Worm (Caenorhabditis elegans): ENCODE data around the gene sdz-38.
A peak's percentile ranks its signal among the peaks of the same experiment; 100 is the strongest.

The sdz-38 gene

ce11 chrII:9981760-9982159 is at the start of gene sdz-38:
sdz-38 (minus strand) TSS chrII:9981860.
- no peak for TF ChIP-seq fkh-3 (tag; optimal IDR thresholded peaks at IDR 0.05)
- TF ChIP-seq madf-3 (GFP tag; IDR thresholded peaks at IDR 0.05), result 0 out of 2 replicates have a peak, but pooled peaks have one; percentile 10

- TF ChIP-seq attf-3 (GFP tag; conservative IDR thresholded peaks at IDR 0.05), result no peak
- no peak for TF ChIP-seq Y67H2A.10 (GFP tag; conservative IDR thresholded peaks at IDR 0.05)
- no peak for TF ChIP-seq dpff-1 (tag; optimal IDR thresholded peaks at IDR 0.05)
- TF ChIP-seq ceh-100 (GFP tag; IDR thresholded peaks at IDR 0.05), result no peak
- no peak for TF ChIP-seq cebp-2 (GFP tag; IDR thresholded peaks at IDR 0.05)
- TF ChIP-seq lsl-1 (GFP tag; optimal IDR thresholded peaks at IDR 0.05), result no peak
- TF ChIP-seq ceh-58 (GFP tag; IDR thresholded peaks at IDR 0.05), result no peak
- no peak for TF ChIP-seq ets-4 (GFP tag; optimal IDR thresholded peaks at IDR 0.05)
- TF ChIP-seq tbx-9 (tag; optimal IDR thresholded peaks at IDR 0.05; ENCODE audit: borderline replicate concordance), result no peak
- no peak for TF ChIP-seq ztf-26 (tag; optimal IDR thresholded peaks at IDR 0.05)
- no peak for TF ChIP-seq Y79H2A.3 (GFP tag; conservative IDR thresholded peaks at IDR 0.05)
Measured at ce11 chrII:10029890-10030289, 48.2 kb upstream of the sdz-38 start, which contains the start of gene ttc-36. ttc-36 (plus strand) TSS chrII:10030190.

- no peak for TF ChIP-seq ztf-25 (GFP tag; IDR thresholded peaks at IDR 0.05)
- no peak for TF ChIP-seq ama-1 (optimal IDR thresholded peaks at IDR 0.05)
- no peak for TF ChIP-seq ama-1 (GFP tag; optimal IDR thresholded peaks at IDR 0.05)
- TF ChIP-seq egl-18 (GFP tag; IDR thresholded peaks at IDR 0.05), result no peak
- no peak for TF ChIP-seq hmg-20 (GFP tag; IDR thresholded peaks at IDR 0.05)
- no peak for TF ChIP-seq ekl-4 (GFP tag; IDR thresholded peaks at IDR 0.05)
- no peak for TF ChIP-seq xnd-1 (tag; optimal IDR thresholded peaks at IDR 0.05)
- TF ChIP-seq mel-28 (tag; optimal IDR thresholded peaks at IDR 0.05; ENCODE audit: borderline replicate concordance), result no peak
- TF ChIP-seq akir-1 (GFP tag; optimal IDR thresholded peaks at IDR 0.05), result no peak
- TF ChIP-seq atf-7 (tag; optimal IDR thresholded peaks at IDR 0.05), result peak; percentile 75
- TF ChIP-seq ztf-26 (tag; optimal IDR thresholded peaks at IDR 0.05), result peak; percentile 43
- no peak for TF ChIP-seq hsf-1 (GFP tag; IDR thresholded peaks at IDR 0.05)
- TF ChIP-seq Y79H2A.3 (GFP tag; conservative IDR thresholded peaks at IDR 0.05), result no peak
- TF ChIP-seq hlh-26 (GFP tag; conservative IDR thresholded peaks at IDR 0.05), result no peak
- no peak for TF ChIP-seq die-1 (tag; optimal IDR thresholded peaks at IDR 0.05)
- TF ChIP-seq ceh-27 (GFP tag; optimal IDR thresholded peaks at IDR 0.05), result no peak
- no peak for TF ChIP-seq C17E4.6 (GFP tag; IDR thresholded peaks at IDR 0.05)
- TF ChIP-seq F10E7.11 (tag; optimal IDR thresholded peaks at IDR 0.05), result no peak
- TF ChIP-seq dpl-1 (GFP tag; optimal IDR thresholded peaks at IDR 0.05), result no peak
- no peak for TF ChIP-seq Y53F4B.3 (GFP tag; IDR thresholded peaks at IDR 0.05)
- peak; percentile 5 for TF ChIP-seq tbp1 (GFP tag; optimal IDR thresholded peaks at IDR 0.05)
- peak; percentile 52 for TF ChIP-seq attf-5 (GFP tag; optimal IDR thresholded peaks at IDR 0.05)
- no peak for TF ChIP-seq ceh-79 (tag; optimal IDR thresholded peaks at IDR 0.05)
- TF ChIP-seq bed-2 (GFP tag; IDR thresholded peaks at IDR 0.05), result no peak
- TF ChIP-seq ztf-18 (tag; optimal IDR thresholded peaks at IDR 0.05), result no peak
- no peak for TF ChIP-seq tlf-1 (GFP tag; optimal IDR thresholded peaks at IDR 0.05)
- no peak for TF ChIP-seq F52B5.7 (tag; optimal IDR thresholded peaks at IDR 0.05)
- no peak for TF ChIP-seq pbrm-1 (GFP tag; IDR thresholded peaks at IDR 0.05)
- 0 out of 2 replicates have a peak, but pooled peaks have one; percentile 26 for TF ChIP-seq C06A6.2 (GFP tag; conservative IDR thresholded peaks at IDR 0.05)
- no peak for TF ChIP-seq lin-40 (tag; optimal IDR thresholded peaks at IDR 0.05)
- TF ChIP-seq Y53G8AR.9 (GFP tag; conservative IDR thresholded peaks at IDR 0.05), result no peak
- no peak for TF ChIP-seq lag-1 (GFP tag; IDR thresholded peaks at IDR 0.05)
- TF ChIP-seq unc-62 (GFP tag; optimal IDR thresholded peaks at IDR 0.05), result no peak
- no peak for TF ChIP-seq let-607 (tag; optimal IDR thresholded peaks at IDR 0.05)
- no peak for TF ChIP-seq ceh-40 (GFP tag; IDR thresholded peaks at IDR 0.05)
- no peak for TF ChIP-seq snpc-4 (GFP tag; optimal IDR thresholded peaks at IDR 0.05)
- TF ChIP-seq snpc-4 (tag; optimal IDR thresholded peaks at IDR 0.05), result no peak
Measured at ce11 chrII:10029044-10029443, 47.4 kb upstream of the sdz-38 start.
